Worm (Caenorhabditis elegans): ENCODE data around the gene F52D2.5.

Gene F52D2.5

DNA sequence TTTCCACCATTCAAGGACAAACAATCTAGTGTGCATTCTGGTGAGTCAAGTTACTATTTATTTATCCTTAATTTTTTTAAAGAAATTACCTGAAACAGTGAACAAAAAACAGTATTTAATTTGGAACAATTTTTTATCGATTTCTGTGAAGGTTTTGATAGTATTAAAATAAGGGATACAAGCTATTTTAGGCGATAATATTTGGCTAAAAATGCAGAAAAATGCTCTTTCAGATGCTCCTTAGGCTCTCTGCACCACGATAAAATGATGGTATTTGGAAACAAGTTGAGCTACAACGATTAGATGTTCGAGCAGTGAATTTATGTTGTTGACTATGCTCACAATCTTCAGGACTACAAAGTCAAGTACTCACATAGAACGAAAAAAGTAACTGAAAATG lies 1.1 kb upstream of the F52D2.5 start, which contains the start of gene F52D2.6:
TSS of gene F52D2.6 (plus strand) at position 301 of the 400 bp plus-strand sequence.
- no peak for TF ChIP-seq nfya-1 (tag; optimal IDR thresholded peaks at IDR 0.05)
- no peak for TF ChIP-seq ceh-2 (tag; optimal IDR thresholded peaks at IDR 0.05)
- TF ChIP-seq syd-9 (tag; optimal IDR thresholded peaks at IDR 0.05): no peak
- no peak for TF ChIP-seq C08G9.2 (tag; optimal IDR thresholded peaks at IDR 0.05)
- no peak for TF ChIP-seq fkh-10 (GFP tag; optimal IDR thresholded peaks at IDR 0.05)
- TF ChIP-seq che-1 (tag; optimal IDR thresholded peaks at IDR 0.05): no peak
- TF ChIP-seq madf-2 (tag; optimal IDR thresholded peaks at IDR 0.05): no peak
- TF ChIP-seq sox-2 (GFP tag; IDR thresholded peaks at IDR 0.05): no peak
- TF ChIP-seq ahr-1 (tag; optimal IDR thresholded peaks at IDR 0.05): no peak
- TF ChIP-seq pag-3 (tag; optimal IDR thresholded peaks at IDR 0.05; ENCODE audit: borderline replicate concordance): no peak
- TF ChIP-seq hlh-13 (GFP tag; optimal IDR thresholded peaks at IDR 0.05): no peak
- no peak for TF ChIP-seq ets-4 (tag; optimal IDR thresholded peaks at IDR 0.05)
- no peak for TF ChIP-seq ztf-16 (tag; optimal IDR thresholded peaks at IDR 0.05)

DNA sequence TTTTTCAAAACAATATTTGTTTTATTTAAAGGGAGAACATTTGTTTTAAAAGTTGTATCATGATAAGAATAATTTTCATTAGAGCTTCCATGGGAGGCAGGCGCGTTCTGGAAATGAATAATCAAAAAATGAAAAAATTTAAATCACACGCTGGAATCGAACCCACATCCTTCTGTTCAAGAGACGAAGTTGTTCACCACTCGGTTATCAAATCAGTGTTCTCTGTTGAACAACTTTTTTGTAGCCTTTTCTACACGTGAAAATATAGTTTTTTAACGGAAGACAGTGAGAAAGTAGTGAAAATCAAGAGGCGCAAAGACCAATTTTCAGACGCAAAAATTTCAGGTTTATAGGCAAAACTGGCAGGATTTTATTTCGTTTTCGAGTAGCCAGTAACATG lies 1.8 kb downstream of the F52D2.5 start:
- TF ChIP-seq pat-9 (tag; optimal IDR thresholded peaks at IDR 0.05) (no peak), pax-1 (tag; optimal IDR thresholded peaks at IDR 0.05) (no peak), elt-2 (tag; optimal IDR thresholded peaks at IDR 0.05) (no peak), nhr-11 (tag; optimal IDR thresholded peaks at IDR 0.05) (no peak), hlh-15 (tag; optimal IDR thresholded peaks at IDR 0.05) (no peak), ceh-19 (GFP tag; optimal IDR thresholded peaks at IDR 0.05) (no peak), ztf-16 (tag; optimal IDR thresholded peaks at IDR 0.05) (no peak), hlh-8 (tag; optimal IDR thresholded peaks at IDR 0.05) (no peak), ceh-22 (tag; optimal IDR thresholded peaks at IDR 0.05) (no peak), unc-42 (tag; optimal IDR thresholded peaks at IDR 0.05) (no peak), eyg-1 (tag; optimal IDR thresholded peaks at IDR 0.05) (no peak), ceh-6 (GFP tag; optimal IDR thresholded peaks at IDR 0.05) (no peak)

ce11 chrX:1971647-1972046 lies 3.0 kb downstream of the F52D2.5 start:
- TF ChIP-seq pax-1 (tag; optimal IDR thresholded peaks at IDR 0.05): no peak
- no peak for TF ChIP-seq ceh-22 (tag; optimal IDR thresholded peaks at IDR 0.05)
- TF ChIP-seq unc-42 (tag; optimal IDR thresholded peaks at IDR 0.05): no peak
- no peak for TF ChIP-seq pha-4 (tag; optimal IDR thresholded peaks at IDR 0.05)
- TF ChIP-seq ceh-24 (tag; optimal IDR thresholded peaks at IDR 0.05): no peak
- no peak for TF ChIP-seq ceh-30 (tag; optimal IDR thresholded peaks at IDR 0.05)
- TF ChIP-seq pqm-1 (tag; optimal IDR thresholded peaks at IDR 0.05): no peak
- no peak for TF ChIP-seq hlh-30 (tag; optimal IDR thresholded peaks at IDR 0.05; ENCODE audit: insufficient read depth)

DNA sequence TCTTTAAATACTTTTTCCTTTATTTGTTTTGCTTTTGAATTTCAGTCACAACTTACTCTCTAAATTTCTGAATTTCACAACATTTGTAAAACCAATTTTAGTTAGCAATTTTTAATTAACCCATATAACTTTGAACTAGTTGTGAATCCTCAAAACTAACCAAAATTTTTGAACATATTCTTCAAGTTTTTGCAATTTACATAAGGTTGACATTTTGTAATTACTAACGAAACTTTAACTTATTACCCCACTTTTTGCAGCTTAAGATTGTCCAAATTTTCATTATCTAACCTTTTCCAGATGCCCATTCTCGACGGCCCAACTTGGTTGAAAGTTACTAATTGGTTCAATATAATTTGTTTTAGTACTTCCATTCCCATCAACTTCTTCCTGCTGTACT lies 5.0 kb downstream of the F52D2.5 start, which contains the start of gene str-79:
TSS of gene str-79 (plus strand) at position 301 of the 400 bp plus-strand sequence.
- TF ChIP-seq pha-4 (tag; optimal IDR thresholded peaks at IDR 0.05) (no peak), T23F11.4 (GFP tag; optimal IDR thresholded peaks at IDR 0.05) (no peak), hlh-8 (tag; optimal IDR thresholded peaks at IDR 0.05) (no peak), ceh-48 (tag; optimal IDR thresholded peaks at IDR 0.05) (no peak), ceh-22 (tag; optimal IDR thresholded peaks at IDR 0.05) (no peak), C38D4.7 (GFP tag; optimal IDR thresholded peaks at IDR 0.05) (no peak), pax-1 (tag; optimal IDR thresholded peaks at IDR 0.05) (no peak), unc-55 (GFP tag; optimal IDR thresholded peaks at IDR 0.05) (no peak), ets-4 (tag; optimal IDR thresholded peaks at IDR 0.05) (no peak), ceh-24 (tag; optimal IDR thresholded peaks at IDR 0.05) (no peak), sdc-2 (tag; optimal IDR thresholded peaks at IDR 0.05) (no peak), ttx-3 (tag; optimal IDR thresholded peaks at IDR 0.05) (no peak), npax-4 (tag; optimal IDR thresholded peaks at IDR 0.05) (no peak), pha-2 (tag; optimal IDR thresholded peaks at IDR 0.05) (no peak), odd-2 (tag; optimal IDR thresholded peaks at IDR 0.05) (no peak)
